Worm (Caenorhabditis elegans): Measurements from ENCODE around the gene R31.2.

R31.2 gene

ce11 chrV:11952854-11953447 lies 35.6 kb downstream of the R31.2 start:
- TF ChIP-seq W03F9.2 (tag; optimal IDR thresholded peaks at IDR 0.05) (no peak), him-1 (tag; optimal IDR thresholded peaks at IDR 0.05) (no peak), dao-5 (tag; optimal IDR thresholded peaks at IDR 0.05) (no peak)

- TF ChIP-seq W03F9.2 (tag; optimal IDR thresholded peaks at IDR 0.05) (no peak), dao-5 (tag; optimal IDR thresholded peaks at IDR 0.05) (no peak), him-1 (tag; optimal IDR thresholded peaks at IDR 0.05) (no peak)
These were observed 36.2 kb downstream of the R31.2 start for ce11 chrV:11953621-11954020.

ce11 chrV:11955617-11956016 lies 38.2 kb downstream of the R31.2 start:
- TF ChIP-seq W03F9.2 (tag; optimal IDR thresholded peaks at IDR 0.05) (no peak), dao-5 (tag; optimal IDR thresholded peaks at IDR 0.05) (no peak), him-1 (tag; optimal IDR thresholded peaks at IDR 0.05) (no peak)

ce11 chrV:11958343-11959291 lies 41.2 kb downstream of the R31.2 start, which contains the start of gene F58H1.5:
Gene F58H1.5 (plus strand): TSS chrV:11958393.
- TF ChIP-seq W03F9.2 (tag; optimal IDR thresholded peaks at IDR 0.05) (no peak), dao-5 (tag; optimal IDR thresholded peaks at IDR 0.05) (no peak), him-1 (tag; optimal IDR thresholded peaks at IDR 0.05) (no peak)

ce11 chrV:11960084-11960830 lies 42.9 kb downstream of the R31.2 start:
- no peak for TF ChIP-seq dao-5 (tag; optimal IDR thresholded peaks at IDR 0.05)
- TF ChIP-seq him-1 (tag; optimal IDR thresholded peaks at IDR 0.05), result no peak
- no peak for TF ChIP-seq W03F9.2 (tag; optimal IDR thresholded peaks at IDR 0.05)

ce11 chrV:11960831-11961190 lies 43.4 kb downstream of the R31.2 start:
- TF ChIP-seq W03F9.2 (tag; optimal IDR thresholded peaks at IDR 0.05), result no peak
- no peak for TF ChIP-seq him-1 (tag; optimal IDR thresholded peaks at IDR 0.05)
- TF ChIP-seq dao-5 (tag; optimal IDR thresholded peaks at IDR 0.05), result no peak

- TF ChIP-seq dao-5 (tag; optimal IDR thresholded peaks at IDR 0.05) (no peak), W03F9.2 (tag; optimal IDR thresholded peaks at IDR 0.05) (no peak), him-1 (tag; optimal IDR thresholded peaks at IDR 0.05) (no peak)
These were observed 47.4 kb downstream of the R31.2 start, which contains the start of gene F58H1.7 for ce11 chrV:11964723-11965122. Gene F58H1.7 (minus strand): TSS chrV:11964823.

All from whole organism, L4/young adult.